Fruit fly (Drosophila melanogaster): ENCODE results near the gene CG9759.

CG9759 gene

dm6 chr3R:13644778-13645660, 36.0 kb upstream of the CG9759 start (continued):
- no peak for TF ChIP-seq CG11093 (GFP tag; IDR thresholded peaks at IDR 0.05)
- TF ChIP-seq Doc3 (GFP tag; IDR thresholded peaks at IDR 0.05; ENCODE audit: partially characterized antibody): no peak
- peak; percentile 68 for TF ChIP-seq zf30C (GFP tag; optimal IDR thresholded peaks at IDR 0.05)
- TF ChIP-seq CG6765 (GFP tag; optimal IDR thresholded peaks at IDR 0.05): no peak
- TF ChIP-seq CG32772 (GFP tag; IDR thresholded peaks at IDR 0.05): no peak
- no peak for TF ChIP-seq CG3726 (GFP tag; IDR thresholded peaks at IDR 0.05)
- TF ChIP-seq CG15479 (GFP tag; optimal IDR thresholded peaks at IDR 0.05): peak; percentile 8
- TF ChIP-seq gsb (GFP tag; IDR thresholded peaks at IDR 0.05): no peak
- TF ChIP-seq YL-1 (GFP tag; optimal IDR thresholded peaks at IDR 0.05): peak; percentile 83
- peak; percentile 44 for TF ChIP-seq onecut (GFP tag; IDR thresholded peaks at IDR 0.05)
- TF ChIP-seq Bdp1 (GFP tag; optimal IDR thresholded peaks at IDR 0.05): no peak
- no peak for TF ChIP-seq cad (GFP tag; optimal IDR thresholded peaks at IDR 0.05)
- TF ChIP-seq Dbx (GFP tag; IDR thresholded peaks at IDR 0.05): peak; percentile 44; the same call in 1 of the 3 replicates
- TF ChIP-seq bcd (GFP tag; optimal IDR thresholded peaks at IDR 0.05): no peak
- TF ChIP-seq D19B (GFP tag; optimal IDR thresholded peaks at IDR 0.05): peak; percentile 10
- TF ChIP-seq zfh1 (GFP tag; IDR thresholded peaks at IDR 0.05): no peak
- no peak for TF ChIP-seq CG7357 (GFP tag; IDR thresholded peaks at IDR 0.05)
- peak; percentile 59; the same call in 1 of the 2 replicates for TF ChIP-seq Xrp1 (GFP tag; IDR thresholded peaks at IDR 0.05)
- no peak for TF ChIP-seq CG12104 (GFP tag; optimal IDR thresholded peaks at IDR 0.05)
- TF ChIP-seq Jarid2 (GFP tag; optimal IDR thresholded peaks at IDR 0.05): no peak
- TF ChIP-seq CG8924 (tag; optimal IDR thresholded peaks at IDR 0.05): peak; percentile 46
- TF ChIP-seq so (GFP tag; IDR thresholded peaks at IDR 0.05): no peak; the same call in 2 of the 3 replicates
- TF ChIP-seq tap (tag; optimal IDR thresholded peaks at IDR 0.05): no peak
- TF ChIP-seq Nf-YC (tag; optimal IDR thresholded peaks at IDR 0.05): no peak
- no peak for TF ChIP-seq Myb (GFP tag; optimal IDR thresholded peaks at IDR 0.05)
- no peak for TF ChIP-seq MESR4 (GFP tag; optimal IDR thresholded peaks at IDR 0.05)
- no peak for TF ChIP-seq CG6854 (GFP tag; optimal IDR thresholded peaks at IDR 0.05)
- TF ChIP-seq vfl (GFP tag; optimal IDR thresholded peaks at IDR 0.05): peak; percentile 32
- no peak for TF ChIP-seq CG10959 (GFP tag; IDR thresholded peaks at IDR 0.05)
- TF ChIP-seq NC2β (GFP tag; optimal IDR thresholded peaks at IDR 0.05): no peak
- no peak for TF ChIP-seq CG11456 (GFP tag; IDR thresholded peaks at IDR 0.05)
- no peak; the same call in 1 of the 2 replicates for TF ChIP-seq Ada2b (GFP tag; IDR thresholded peaks at IDR 0.05)
- TF ChIP-seq ci (GFP tag; IDR thresholded peaks at IDR 0.05): peak; percentile 70; the same call in 2 of the 3 replicates
- no peak for TF ChIP-seq CG4617 (GFP tag; optimal IDR thresholded peaks at IDR 0.05; ENCODE audit: borderline replicate concordance)
- TF ChIP-seq CG10267 (tag; optimal IDR thresholded peaks at IDR 0.05): peak; percentile 33
- TF ChIP-seq chif (GFP tag; optimal IDR thresholded peaks at IDR 0.05): no peak
- TF ChIP-seq CG17568 (GFP tag; optimal IDR thresholded peaks at IDR 0.05): peak; percentile 63
- TF ChIP-seq h (optimal IDR thresholded peaks at IDR 0.05): no peak
- TF ChIP-seq pan (optimal IDR thresholded peaks at IDR 0.05): no peak
- TF ChIP-seq pan (GFP tag; optimal IDR thresholded peaks at IDR 0.05 in 1 of 2, IDR thresholded peaks at IDR 0.05 in 1 of 2): peak in 1 of 2 experiments; percentile 55
- TF ChIP-seq CG10209 (GFP tag; optimal IDR thresholded peaks at IDR 0.05): no peak
- peak; percentile 35 for TF ChIP-seq pros (GFP tag; optimal IDR thresholded peaks at IDR 0.05)
- no peak for TF ChIP-seq grn (GFP tag; optimal IDR thresholded peaks at IDR 0.05)
- no peak for TF ChIP-seq sisA (GFP tag; IDR thresholded peaks at IDR 0.05)
- peak; percentile 41 for TF ChIP-seq sug (tag; optimal IDR thresholded peaks at IDR 0.05)
- TF ChIP-seq HmgZ (tag; optimal IDR thresholded peaks at IDR 0.05): no peak
- TF ChIP-seq CG10462 (GFP tag; optimal IDR thresholded peaks at IDR 0.05): no peak
- TF ChIP-seq CG9817 (tag; optimal IDR thresholded peaks at IDR 0.05): no peak
- no peak for TF ChIP-seq CG4404 (GFP tag; IDR thresholded peaks at IDR 0.05)
- TF ChIP-seq CG11696 (GFP tag; IDR thresholded peaks at IDR 0.05): peak; percentile 20

All from whole organism, embryonic.